Worm (Caenorhabditis elegans): ENCODE data around the gene ZK507.1.

DNA sequence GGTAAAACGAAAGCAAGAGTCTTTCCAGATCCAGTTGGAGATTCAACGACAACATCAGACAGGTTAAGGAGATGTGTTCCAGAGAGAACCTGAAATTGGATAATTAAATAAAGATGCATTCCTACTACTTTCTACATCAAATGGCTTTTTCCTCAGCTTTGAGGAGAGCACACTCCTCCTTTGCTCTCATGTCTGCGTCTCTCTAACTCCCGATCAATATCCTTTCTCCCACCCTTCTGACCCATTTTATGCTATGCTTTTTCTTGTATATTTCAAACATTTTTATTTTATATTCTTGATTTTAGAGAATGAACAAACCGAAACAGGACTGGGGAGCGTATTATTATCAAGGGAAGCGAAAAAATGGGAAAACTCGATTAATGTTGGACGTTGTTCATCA is 42.8 kb upstream of the ZK507.1 start, which contains the start of gene ZK512.11:
- no peak for TF ChIP-seq ama-1 (optimal IDR thresholded peaks at IDR 0.05)
- no peak for TF ChIP-seq scrt-1 (GFP tag; IDR thresholded peaks at IDR 0.05)
- TF ChIP-seq hnd-1 (tag; optimal IDR thresholded peaks at IDR 0.05): no peak
- TF ChIP-seq tbx-11 (GFP tag; IDR thresholded peaks at IDR 0.05): no peak
- no peak for TF ChIP-seq pes-1 (GFP tag; IDR thresholded peaks at IDR 0.05)
- no peak for TF ChIP-seq B0310.2 (tag; optimal IDR thresholded peaks at IDR 0.05)
- no peak for TF ChIP-seq hmbx-1 (tag; optimal IDR thresholded peaks at IDR 0.05)
- no peak for TF ChIP-seq tbx-37 (GFP tag; conservative IDR thresholded peaks at IDR 0.05)

Data from whole organism, early embryonic.